Worm (Caenorhabditis elegans) whole organism, L3 larva: Measurements from ENCODE around the gene nhr-7.

Experiments
- aly-2 ChIP-seq: fragments of 150-350 bp; optimal IDR thresholded peaks from 2 replicates; lab custom pipeline; 2014; ENCODE audit warnings: missing biosample characterization, missing genetic modification characterization
- fkh-2 ChIP-seq: fragments of 150-350 bp; optimal IDR thresholded peaks from 2 replicates; lab custom pipeline; 2014; ENCODE audit warnings: missing biosample characterization, missing genetic modification reagents, missing genetic modification characterization
- nhr-11 ChIP-seq: fragments of 150-350 bp; optimal IDR thresholded peaks from 2 replicates; lab custom pipeline; 2014; ENCODE audit warnings: missing biosample characterization, missing genetic modification characterization
- nhr-237 ChIP-seq: fragments of 150-350 bp; optimal IDR thresholded peaks from 2 replicates; lab custom pipeline; 2014; ENCODE audit warnings: missing biosample characterization, missing genetic modification characterization
- nhr-77 ChIP-seq: fragments of 150-350 bp; optimal IDR thresholded peaks from 2 replicates; lab custom pipeline; 2014; ENCODE audit warnings: missing biosample characterization, missing genetic modification characterization
- pqm-1 ChIP-seq: fragments of 150-350 bp; optimal IDR thresholded peaks from 2 replicates; lab custom pipeline; 2017; ENCODE audit warnings: missing biosample characterization, missing genetic modification characterization, inconsistent platforms
- snpc-4 ChIP-seq: fragments of 150-350 bp; optimal IDR thresholded peaks from 2 replicates; lab custom pipeline; 2014; ENCODE audit warnings: missing biosample characterization, missing genetic modification characterization
- zag-1 ChIP-seq: fragments of 150-350 bp; optimal IDR thresholded peaks from 2 replicates; lab custom pipeline; 2014; ENCODE audit warnings: missing biosample characterization, missing genetic modification characterization
- ztf-11 ChIP-seq: fragments of 150-350 bp; optimal IDR thresholded peaks from 2 replicates; lab custom pipeline; 2014; ENCODE audit warnings: missing biosample characterization, missing genetic modification characterization

DNA sequence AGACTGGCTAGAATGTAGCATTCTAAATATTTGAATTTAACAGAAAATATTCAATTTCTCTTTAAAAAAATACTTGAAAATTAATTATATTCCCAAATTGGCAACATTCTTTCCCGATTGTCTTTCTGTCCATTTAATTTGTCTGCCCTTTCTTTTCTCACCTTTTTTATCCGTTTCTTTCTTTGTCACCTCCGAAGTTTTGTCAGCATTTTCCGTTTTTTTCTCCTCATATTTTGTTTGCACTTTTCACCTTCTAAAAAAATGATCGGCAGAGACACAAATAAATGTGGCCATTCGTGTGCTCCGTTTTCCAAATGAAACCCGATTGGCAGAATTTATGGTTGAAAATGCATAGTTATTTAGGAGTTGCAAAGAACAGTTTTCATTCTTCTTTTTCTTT is 44.9 kb upstream of the nhr-7 start:
- TF ChIP-seq nhr-237 (tag; lab: Kevin White, UChicago): no peak
- no peak for TF ChIP-seq zag-1 (tag; lab: Kevin White, UChicago)
- TF ChIP-seq fkh-2 (tag; lab: Kevin White, UChicago): no peak
- TF ChIP-seq nhr-77 (tag; lab: Kevin White, UChicago): no peak
- TF ChIP-seq pqm-1 (tag; lab: Kevin White, UChicago): no peak
- TF ChIP-seq aly-2 (tag; lab: Kevin White, UChicago): no peak
- no peak for TF ChIP-seq nhr-11
- no peak for TF ChIP-seq ztf-11 (tag; lab: Kevin White, UChicago)
- no peak for TF ChIP-seq snpc-4 (tag; lab: Kevin White, UChicago)
